Fruit fly (Drosophila melanogaster): Measurements from ENCODE around the gene Atg1.

The Atg1 gene

dm6 chr3L:12813907-12814306, 9.0 kb upstream of the Atg1 start, which contains the start of the genes Sf3a2 and CG42588 (continued):
- TF ChIP-seq bbx (GFP tag; IDR thresholded peaks at IDR 0.05; ENCODE audit: partially characterized antibody) (peak; percentile 74), pzg (GFP tag; optimal IDR thresholded peaks at IDR 0.05) (peak; percentile 66), Poxn (GFP tag; IDR thresholded peaks at IDR 0.05) (no peak), CG7372 (GFP tag; IDR thresholded peaks at IDR 0.05) (0 out of 2 replicates have a peak, but pooled peaks have one; percentile 54), Opbp (GFP tag; IDR thresholded peaks at IDR 0.05; ENCODE audit: partially characterized antibody) (peak; percentile 76), crol (GFP tag; IDR thresholded peaks at IDR 0.05) (no peak), Elba2 (GFP tag; optimal IDR thresholded peaks at IDR 0.05) (peak; percentile 9), Dip3 (GFP tag; optimal IDR thresholded peaks at IDR 0.05) (peak; percentile 9), lov (optimal IDR thresholded peaks at IDR 0.05) (no peak), lov (GFP tag; IDR thresholded peaks at IDR 0.05) (0 out of 3 replicates have a peak, but pooled peaks have one; percentile 9), aop (GFP tag; IDR thresholded peaks at IDR 0.05) (no peak), MBD-R2 (GFP tag; IDR thresholded peaks at IDR 0.05) (peak; percentile 90), CG15601 (tag; optimal IDR thresholded peaks at IDR 0.05) (peak; percentile 77), Scr (GFP tag; IDR thresholded peaks at IDR 0.05; ENCODE audit: partially characterized antibody) (peak; percentile 89), h (optimal IDR thresholded peaks at IDR 0.05) (no peak), CG18476 (GFP tag; optimal IDR thresholded peaks at IDR 0.05) (peak; percentile 39), D (optimal IDR thresholded peaks at IDR 0.05) (no peak), D (GFP tag; optimal IDR thresholded peaks at IDR 0.05) (no peak), sna (GFP tag; IDR thresholded peaks at IDR 0.05; ENCODE audit: partially characterized antibody) (peak; percentile 83), CG1602 (GFP tag; optimal IDR thresholded peaks at IDR 0.05) (peak; percentile 79), sr (GFP tag; IDR thresholded peaks at IDR 0.05) (no peak), CG2712 (tag; optimal IDR thresholded peaks at IDR 0.05) (peak; percentile 84), B-H1 (GFP tag; IDR thresholded peaks at IDR 0.05) (peak; percentile 44; the same call in 2 of the 3 replicates), Stat92E (GFP tag; optimal IDR thresholded peaks at IDR 0.05) (peak in 1 of 3 experiments; percentile 54), CG30431 (GFP tag; optimal IDR thresholded peaks at IDR 0.05) (no peak), Dll (GFP tag; IDR thresholded peaks at IDR 0.05; ENCODE audit: partially characterized antibody) (peak; percentile 93), lilli (GFP tag; optimal IDR thresholded peaks at IDR 0.05) (peak; percentile 80), CG4617 (GFP tag; optimal IDR thresholded peaks at IDR 0.05; ENCODE audit: borderline replicate concordance) (peak; percentile 80), pan (optimal IDR thresholded peaks at IDR 0.05) (no peak), pan (GFP tag; optimal IDR thresholded peaks at IDR 0.05 in 1 of 2, IDR thresholded peaks at IDR 0.05 in 1 of 2) (peak in 1 of 2 experiments; percentile 78), CG31441 (GFP tag; IDR thresholded peaks at IDR 0.05) (no peak; the same call in 1 of the 2 replicates), Hr39 (optimal IDR thresholded peaks at IDR 0.05) (no peak), CG10321 (GFP tag; IDR thresholded peaks at IDR 0.05) (no peak), hth (optimal IDR thresholded peaks at IDR 0.05) (no peak), CG32532 (GFP tag; IDR thresholded peaks at IDR 0.05) (peak; percentile 87), Ets65A (GFP tag) (peak; percentile 96), CoRest (tag; optimal IDR thresholded peaks at IDR 0.05) (peak; percentile 77), CG2199 (GFP tag; IDR thresholded peaks at IDR 0.05) (no peak), BtbVII (GFP tag; optimal IDR thresholded peaks at IDR 0.05) (no peak), Rfx (GFP tag; IDR thresholded peaks at IDR 0.05) (peak; percentile 77; the same call in 1 of the 2 replicates), da (GFP tag; optimal IDR thresholded peaks at IDR 0.05) (no peak), CG2889 (GFP tag; IDR thresholded peaks at IDR 0.05) (0 out of 3 replicates have a peak, but pooled peaks have one; percentile 29), CG1647 (GFP tag; optimal IDR thresholded peaks at IDR 0.05) (no peak), fru (optimal IDR thresholded peaks at IDR 0.05) (no peak), gem (tag; optimal IDR thresholded peaks at IDR 0.05) (peak; percentile 72), CG18764 (GFP tag; optimal IDR thresholded peaks at IDR 0.05) (peak; percentile 39), CG12942 (GFP tag; optimal IDR thresholded peaks at IDR 0.05) (peak; percentile 57), z (GFP tag; IDR thresholded peaks at IDR 0.05) (no peak), ac (GFP tag; optimal IDR thresholded peaks at IDR 0.05) (no peak), Eip74EF (GFP tag; optimal IDR thresholded peaks at IDR 0.05) (no peak), CG2116 (GFP tag; optimal IDR thresholded peaks at IDR 0.05) (peak; percentile 83), az2 (GFP tag; optimal IDR thresholded peaks at IDR 0.05) (peak; percentile 74), abd-A (tag; optimal IDR thresholded peaks at IDR 0.05) (no peak)

Measured in whole organism, embryonic.